Fruit fly (Drosophila melanogaster) whole organism, embryonic: ENCODE measurements around the gene Syp.

Experiments used
- B-H2 ChIP-seq: fragments of 200-800 bp; sonication (Bioruptor generic); optimal IDR thresholded peaks from 2 replicates; lab custom pipeline; 2018; ENCODE audit warnings: missing biosample characterization, mild to moderate bottlenecking, missing genetic modification characterization
- CG10209 ChIP-seq: fragments of 200-800 bp; sonication (Bioruptor generic); optimal IDR thresholded peaks from 3 replicates; lab custom pipeline; 2017; ENCODE audit warnings: missing biosample characterization, mild to moderate bottlenecking, missing genetic modification characterization, missing genetic modification reagents
- CG10431 ChIP-seq: fragments of 200-800 bp; sonication (Bioruptor generic); optimal IDR thresholded peaks from 3 replicates; lab custom pipeline; 2018; ENCODE audit warnings: missing biosample characterization, mild to moderate bottlenecking, missing genetic modification characterization
- CG10543 ChIP-seq: fragments of 200-800 bp; sonication (Bioruptor generic); optimal IDR thresholded peaks from 3 replicates; lab custom pipeline; 2017; ENCODE audit warnings: missing biosample characterization, mild to moderate bottlenecking, missing genetic modification characterization, moderate library complexity
- CG11456 ChIP-seq: fragments of 200-800 bp; sonication (Bioruptor generic); IDR thresholded peaks from 3 replicates; pipeline ENCODE4 v1.3.6; 2022; ENCODE audit warnings: missing biosample characterization, missing genetic modification characterization
- CG12769 ChIP-seq: fragments of 200-800 bp; sonication (Bioruptor generic); optimal IDR thresholded peaks from 2 replicates; lab custom pipeline; 2019; ENCODE audit warnings: missing biosample characterization, mild to moderate bottlenecking, missing genetic modification characterization, moderate library complexity
- CG15011 ChIP-seq: fragments of 200-800 bp; sonication (Bioruptor generic); optimal IDR thresholded peaks from 3 replicates; lab custom pipeline; 2018; ENCODE audit warnings: missing biosample characterization, mild to moderate bottlenecking, missing genetic modification characterization
- CG15601 ChIP-seq: fragments of 200-800 bp; sonication (Bioruptor generic); optimal IDR thresholded peaks from 3 replicates; lab custom pipeline; 2019; ENCODE audit warnings: missing biosample characterization, mild to moderate bottlenecking, missing genetic modification characterization, moderate library complexity
- CG17186 ChIP-seq: fragments of 200-800 bp; sonication (Bioruptor generic); optimal IDR thresholded peaks from 3 replicates; lab custom pipeline; 2017; ENCODE audit warnings: missing biosample characterization, missing genetic modification reagents, missing genetic modification characterization
- CG17568 ChIP-seq: fragments of 200-800 bp; sonication (Bioruptor generic); optimal IDR thresholded peaks from 2 replicates; lab custom pipeline; 2018; ENCODE audit warnings: missing biosample characterization, mild to moderate bottlenecking, missing genetic modification characterization, moderate library complexity
- CG17802 ChIP-seq: fragments of 200-800 bp; sonication (Bioruptor generic); optimal IDR thresholded peaks from 2 replicates; lab custom pipeline; 2018; ENCODE audit warnings: missing biosample characterization, mild to moderate bottlenecking, missing genetic modification characterization, moderate library complexity
- CG17912 ChIP-seq: fragments of 200-800 bp; sonication (Bioruptor generic); optimal IDR thresholded peaks from 2 replicates; lab custom pipeline; 2018; ENCODE audit warnings: missing biosample characterization, mild to moderate bottlenecking, missing genetic modification characterization
- CG1832 ChIP-seq: fragments of 200-800 bp; sonication (Bioruptor generic); optimal IDR thresholded peaks from 2 replicates; lab custom pipeline; 2017; ENCODE audit warnings: missing biosample characterization, mild to moderate bottlenecking, missing genetic modification characterization, inconsistent platforms
- CG2199 ChIP-seq: fragments of 200-800 bp; sonication (Bioruptor generic); IDR thresholded peaks from 3 replicates; pipeline ENCODE4 v1.3.6; 2022; ENCODE audit warnings: missing biosample characterization, missing genetic modification characterization
- CG30403 ChIP-seq: fragments of 200-800 bp; sonication (Bioruptor generic); optimal IDR thresholded peaks from 3 replicates; lab custom pipeline; 2016; ENCODE audit warnings: missing biosample characterization, missing genetic modification characterization
- CG32767 ChIP-seq: fragments of 200-800 bp; sonication (Bioruptor generic); IDR thresholded peaks from 2 replicates; pipeline ENCODE4 v1.3.6; 2022; ENCODE audit warnings: missing biosample characterization, missing genetic modification characterization
- CG3995 ChIP-seq: fragments of 200-800 bp; sonication (Bioruptor generic); optimal IDR thresholded peaks from 3 replicates; lab custom pipeline; 2016; ENCODE audit warnings: missing biosample characterization, missing genetic modification characterization
- CG42726 ChIP-seq: fragments of 200-800 bp; sonication (Bioruptor generic); IDR thresholded peaks from 2 replicates; pipeline ENCODE4 v1.3.6; 2022; ENCODE audit warnings: missing biosample characterization, missing genetic modification characterization; ENCODE audit not compliant: partially characterized antibody
- CG6854 ChIP-seq: fragments of 200-800 bp; sonication (Bioruptor generic); optimal IDR thresholded peaks from 3 replicates; lab custom pipeline; 2017; ENCODE audit warnings: missing biosample characterization, mild to moderate bottlenecking, missing genetic modification characterization
- CG7839 ChIP-seq: fragments of 200-800 bp; sonication (Bioruptor generic); optimal IDR thresholded peaks from 3 replicates; lab custom pipeline; 2018; ENCODE audit warnings: missing biosample characterization, mild to moderate bottlenecking, missing genetic modification characterization, moderate library complexity
- CG8478 ChIP-seq: fragments of >200 bp; optimal IDR thresholded peaks from 2 replicates; lab custom pipeline; 2018
- CTCF ChIP-seq: fragments of 200-800 bp; sonication (Bioruptor generic); optimal IDR thresholded peaks from 2 replicates; lab custom pipeline; 2017; ENCODE audit warnings: missing biosample characterization, mild to moderate bottlenecking, missing genetic modification characterization, moderate library complexity
- D19B ChIP-seq: fragments of 200-800 bp; sonication (Bioruptor generic); optimal IDR thresholded peaks from 2 replicates; lab custom pipeline; 2017; ENCODE audit warnings: missing biosample characterization, mild to moderate bottlenecking, missing genetic modification characterization
- ERR ChIP-seq: fragments of 200-800 bp; sonication (Bioruptor generic); optimal IDR thresholded peaks from 2 replicates; lab custom pipeline; 2016; ENCODE audit warnings: missing biosample characterization, missing genetic modification characterization
- Ets97D ChIP-seq: fragments of 200-800 bp; sonication (Bioruptor generic); optimal IDR thresholded peaks from 3 replicates; lab custom pipeline; 2016; ENCODE audit warnings: missing biosample characterization, missing genetic modification characterization
- Fer3 ChIP-seq: fragments of 200-800 bp; sonication (Bioruptor generic); optimal IDR thresholded peaks from 2 replicates; lab custom pipeline; 2018; ENCODE audit warnings: missing biosample characterization, mild to moderate bottlenecking, missing genetic modification characterization, moderate library complexity
- H15 ChIP-seq: fragments of 200-800 bp; sonication (Bioruptor generic); IDR thresholded peaks from 3 replicates; pipeline ENCODE4 v1.3.6; 2022; ENCODE audit warnings: missing biosample characterization, missing genetic modification characterization
- HLH3B ChIP-seq: fragments of 200-800 bp; sonication (Bioruptor generic); IDR thresholded peaks from 2 replicates; pipeline ENCODE4 v1.3.6; 2022; ENCODE audit warnings: missing biosample characterization, missing genetic modification characterization
- Hr3 ChIP-seq: fragments of 200-800 bp; sonication (Bioruptor generic); optimal IDR thresholded peaks from 3 replicates; lab custom pipeline; 2016; ENCODE audit warnings: missing biosample characterization, missing genetic modification characterization
- Med ChIP-seq: fragments of 200-800 bp; sonication (Bioruptor generic); peaks from one replicate; lab custom pipeline; 2016; ENCODE audit warnings: missing biosample characterization, missing genetic modification characterization, mild to moderate bottlenecking, inconsistent platforms, moderate library complexity
- NC2α ChIP-seq: fragments of 200-800 bp; sonication (Bioruptor generic); optimal IDR thresholded peaks from 2 replicates; lab custom pipeline; 2016; ENCODE audit warnings: missing biosample characterization, missing genetic modification characterization
- Nf-YB ChIP-seq: fragments of 200-800 bp; sonication (Bioruptor generic); optimal IDR thresholded peaks from 3 replicates; lab custom pipeline; 2019; ENCODE audit warnings: missing biosample characterization, mild to moderate bottlenecking, missing genetic modification characterization, moderate library complexity
- Optix ChIP-seq: fragments of 200-800 bp; sonication (Bioruptor generic); IDR thresholded peaks from 3 replicates; pipeline ENCODE4 v1.3.6; 2022; ENCODE audit warnings: missing biosample characterization, missing genetic modification characterization
- Six4 ChIP-seq: fragments of 200-800 bp; sonication (Bioruptor generic); optimal IDR thresholded peaks from 2 replicates; lab custom pipeline; 2016; ENCODE audit warnings: missing biosample characterization, missing genetic modification characterization
- Sox102F ChIP-seq: fragments of 200-800 bp; sonication (Bioruptor generic); optimal IDR thresholded peaks from 2 replicates; lab custom pipeline; 2018; ENCODE audit warnings: missing biosample characterization, mild to moderate bottlenecking, missing genetic modification characterization, moderate library complexity
- TFAM ChIP-seq: fragments of 200-800 bp; sonication (Bioruptor generic); optimal IDR thresholded peaks from 2 replicates; lab custom pipeline; 2017; ENCODE audit warnings: missing biosample characterization, missing genetic modification characterization, inconsistent platforms
- Taf1 ChIP-seq: fragments of 200-800 bp; sonication (Bioruptor generic); IDR thresholded peaks from 2 replicates; pipeline ENCODE4 v1.3.6; 2022; ENCODE audit warnings: missing biosample characterization, missing genetic modification characterization
- bab2 ChIP-seq: fragments of 200-800 bp; sonication (Bioruptor generic); optimal IDR thresholded peaks from 2 replicates; lab custom pipeline; 2016; ENCODE audit warnings: missing biosample characterization, missing genetic modification characterization
- fd102C ChIP-seq: fragments of 200-800 bp; sonication (Bioruptor generic); optimal IDR thresholded peaks from 2 replicates; lab custom pipeline; 2018; ENCODE audit warnings: missing biosample characterization, mild to moderate bottlenecking, missing genetic modification characterization, moderate library complexity
- gcm2 ChIP-seq: fragments of 200-800 bp; sonication (Bioruptor generic); optimal IDR thresholded peaks from 2 replicates; lab custom pipeline; 2016; ENCODE audit warnings: missing biosample characterization, missing genetic modification characterization
- gem ChIP-seq: fragments of 200-800 bp; sonication (Bioruptor generic); optimal IDR thresholded peaks from 2 replicates; lab custom pipeline; 2019; ENCODE audit warnings: missing biosample characterization, mild to moderate bottlenecking, missing genetic modification characterization, moderate library complexity
- h ChIP-seq: fragments of >200 bp; optimal IDR thresholded peaks from 2 replicates; lab custom pipeline; 2017
- hbn ChIP-seq: fragments of 200-800 bp; sonication (Bioruptor generic); IDR thresholded peaks from 2 replicates; pipeline ENCODE4 v1.3.6; 2022; ENCODE audit warnings: missing biosample characterization, missing genetic modification characterization; ENCODE audit not compliant: partially characterized antibody
- kay ChIP-seq: fragments of 200-800 bp; sonication (Bioruptor generic); optimal IDR thresholded peaks from 2 replicates; lab custom pipeline; 2016; ENCODE audit warnings: missing biosample characterization, missing genetic modification characterization
- pan ChIP-seq, 4 experiments: fragments of >200 bp in 3 of 4; fragments of 200-800 bp in 1 of 4; sonication (Bioruptor generic) in 1 of 4; optimal IDR thresholded peaks in 3 of 4; IDR thresholded peaks in 1 of 4; 2 replicates each; pipeline versions ENCODE4 v1.3.6 to Lab custom; 2017 to 2022; ENCODE audit warnings: missing biosample characterization in 2 of 4, missing genetic modification characterization in 2 of 4, mixed read lengths in 1 of 4
- sima ChIP-seq: fragments of 200-800 bp; sonication (Bioruptor generic); optimal IDR thresholded peaks from 2 replicates; lab custom pipeline; 2016; ENCODE audit warnings: missing biosample characterization, missing genetic modification characterization
- slbo ChIP-seq: fragments of 200-800 bp; sonication (Bioruptor generic); IDR thresholded peaks from 2 replicates; pipeline ENCODE4 v1.3.6; 2022; ENCODE audit warnings: missing biosample characterization, missing genetic modification characterization
- sna ChIP-seq: fragments of 200-800 bp; sonication (Bioruptor generic); IDR thresholded peaks from 2 replicates; pipeline ENCODE4 v1.3.6; 2022; ENCODE audit warnings: missing biosample characterization, missing genetic modification characterization; ENCODE audit not compliant: partially characterized antibody
- so ChIP-seq: fragments of 200-800 bp; sonication (Bioruptor generic); IDR thresholded peaks from 3 replicates; pipeline ENCODE4 v1.3.6; 2022; ENCODE audit warnings: missing biosample characterization, missing genetic modification characterization
- sqz ChIP-seq: fragments of 200-800 bp; sonication (Bioruptor generic); optimal IDR thresholded peaks from 3 replicates; lab custom pipeline; 2018; ENCODE audit warnings: missing biosample characterization, mild to moderate bottlenecking, missing genetic modification characterization
- tap ChIP-seq: fragments of 200-800 bp; optimal IDR thresholded peaks from 3 replicates; lab custom pipeline; 2019; ENCODE audit warnings: missing biosample characterization, mild to moderate bottlenecking, missing genetic modification characterization, moderate library complexity
- tna ChIP-seq: fragments of 200-800 bp; sonication (Bioruptor generic); IDR thresholded peaks from 2 replicates; pipeline ENCODE4 v1.3.6; 2022; ENCODE audit warnings: missing biosample characterization, missing genetic modification characterization; ENCODE audit not compliant: partially characterized antibody
- zen2 ChIP-seq: fragments of 200-800 bp; sonication (Bioruptor generic); IDR thresholded peaks from 3 replicates; pipeline ENCODE4 v1.3.6; 2022; ENCODE audit warnings: missing biosample characterization, missing genetic modification characterization; ENCODE audit not compliant: partially characterized antibody

Syp gene

DNA sequence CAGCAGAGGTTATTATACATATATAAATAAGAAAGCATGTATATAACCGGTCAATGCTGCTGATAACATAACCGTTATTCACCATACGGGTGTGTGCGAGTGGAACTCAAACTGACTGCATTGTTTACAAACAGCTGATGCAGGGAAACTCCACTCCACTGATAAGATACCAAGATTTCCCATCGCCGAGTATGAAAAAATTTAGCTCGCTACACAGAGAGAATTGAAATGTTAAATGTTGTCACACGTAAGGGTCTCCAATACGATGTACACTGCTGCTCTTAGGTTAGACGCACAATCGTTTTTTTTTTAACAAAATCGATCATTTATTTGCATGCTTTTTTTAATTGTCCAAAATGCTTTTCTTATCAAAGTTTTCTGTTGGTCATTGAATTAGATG is 77.1 kb downstream of the Syp start (continued):
- peak; percentile 25 for TF ChIP-seq CG6854 (GFP tag; lab: Kevin White, UChicago)
- TF ChIP-seq CG12769 = no peak
- no peak for TF ChIP-seq fd102C (GFP tag; lab: Kevin White, UChicago)
- no peak for TF ChIP-seq CG17912 (GFP tag; lab: Kevin White, UChicago)
- TF ChIP-seq Ets97D (GFP tag; lab: Kevin White, UChicago) = no peak
- TF ChIP-seq CG15011 (GFP tag; lab: Kevin White, UChicago) = no peak
- TF ChIP-seq CG32767 (GFP tag; lab: Robert Waterston, UW) = no peak
- TF ChIP-seq Med (GFP tag; lab: Kevin White, UChicago) = peak; percentile 41
- no peak for TF ChIP-seq sima (GFP tag; lab: Kevin White, UChicago)
- TF ChIP-seq CG17568 (GFP tag; lab: Kevin White, UChicago) = no peak
- TF ChIP-seq CG30403 (GFP tag; lab: Kevin White, UChicago) = peak; percentile 19
- peak; percentile 39 for TF ChIP-seq CG7839 (tag; lab: Kevin White, UChicago)
- no peak for TF ChIP-seq tna (GFP tag; lab: Robert Waterston, UW)
- no peak for TF ChIP-seq zen2 (GFP tag; lab: Robert Waterston, UW)
- no peak for TF ChIP-seq B-H2 (GFP tag; lab: Kevin White, UChicago)
- no peak for TF ChIP-seq ERR (GFP tag; lab: Kevin White, UChicago)
- no peak for TF ChIP-seq Hr3 (GFP tag; lab: Kevin White, UChicago)
- peak; percentile 20 for TF ChIP-seq Six4
- TF ChIP-seq CG17802 (tag; lab: Kevin White, UChicago) = no peak
- TF ChIP-seq H15 (GFP tag; lab: Robert Waterston, UW) = no peak
- peak; percentile 7 for TF ChIP-seq sqz (GFP tag; lab: Kevin White, UChicago)
- no peak for TF ChIP-seq HLH3B (GFP tag; lab: Robert Waterston, UW)
- TF ChIP-seq pan (optimal IDR thresholded peaks at IDR 0.05; lab: Kevin White, UChicago) = no peak
- TF ChIP-seq pan (GFP tag; optimal IDR thresholded peaks at IDR 0.05 in 1 of 2, IDR thresholded peaks at IDR 0.05 in 1 of 2) = peak in 1 of 2 experiments; percentile 25
- 0 out of 3 replicates have a peak, but pooled peaks have one; percentile 15 for TF ChIP-seq CG2199
- TF ChIP-seq gem = peak; percentile 59
- TF ChIP-seq CG42726 (GFP tag; lab: Robert Waterston, UW) = no peak
- no peak for TF ChIP-seq hbn (GFP tag; lab: Robert Waterston, UW)
- TF ChIP-seq TFAM (GFP tag; lab: Kevin White, UChicago) = no peak
- TF ChIP-seq gcm2 = no peak
- no peak for TF ChIP-seq h (lab: Kevin White, UChicago)
- no peak for TF ChIP-seq NC2α (GFP tag; lab: Kevin White, UChicago)
- no peak for TF ChIP-seq Fer3
- no peak for TF ChIP-seq CG1832
- TF ChIP-seq D19B (GFP tag; lab: Kevin White, UChicago) = no peak
- no peak for TF ChIP-seq Nf-YB
- no peak for TF ChIP-seq Taf1 (GFP tag; lab: Robert Waterston, UW)
- no peak for TF ChIP-seq CG11456
- no peak for TF ChIP-seq tap (tag; lab: Kevin White, UChicago)
- no peak for TF ChIP-seq so (GFP tag; lab: Robert Waterston, UW)
- TF ChIP-seq slbo (GFP tag; lab: Robert Waterston, UW) = peak; percentile 62; the same call in 1 of the 2 replicates
- TF ChIP-seq CG8478 (lab: Kevin White, UChicago) = no peak

DNA sequence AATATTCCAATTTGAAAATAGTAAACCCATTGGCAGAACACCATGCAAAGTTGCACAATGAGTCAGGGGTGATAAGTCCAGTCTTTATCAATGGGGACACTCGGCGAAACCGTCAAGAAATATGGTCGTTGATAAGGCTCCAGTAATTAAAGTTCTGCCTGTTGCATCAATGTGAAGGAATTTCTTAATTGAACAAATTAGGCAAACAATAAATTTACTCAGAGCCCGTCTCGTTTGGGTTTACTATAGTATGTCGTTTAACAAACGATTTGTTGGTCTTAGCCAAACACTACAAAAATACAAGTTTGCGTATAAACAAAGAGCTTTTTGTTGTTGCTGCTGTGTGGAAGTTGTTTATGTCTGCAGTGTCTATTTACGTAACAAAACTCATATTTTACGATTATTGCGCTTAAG is 78.2 kb downstream of the Syp start:
- TF ChIP-seq CTCF (GFP tag; lab: Kevin White, UChicago) (peak; percentile 17), CG15601 (tag; lab: Kevin White, UChicago) (peak; percentile 48), Sox102F (GFP tag; lab: Kevin White, UChicago) (peak; percentile 53), kay (GFP tag; lab: Kevin White, UChicago) (no peak), CG3995 (GFP tag; lab: Kevin White, UChicago) (no peak), Optix (GFP tag; lab: Robert Waterston, UW) (no peak), bab2 (GFP tag; lab: Kevin White, UChicago) (peak; percentile 61), CG17186 (GFP tag; lab: Kevin White, UChicago) (no peak), CG10431 (GFP tag; lab: Kevin White, UChicago) (peak; percentile 31), CG10209 (GFP tag; lab: Kevin White, UChicago) (peak; percentile 56), CG17912 (GFP tag; lab: Kevin White, UChicago) (no peak), sna (GFP tag; lab: Robert Waterston, UW) (no peak), CG10543 (GFP tag; lab: Kevin White, UChicago) (no peak)
